Worm (Caenorhabditis elegans) whole organism, young adult: ENCODE data around the gene clec-239.
A peak's percentile ranks its signal among the peaks of the same experiment; 100 is the strongest.

ENCODE experiments used
- B0019.2 ChIP-seq: fragments of 200-800 bp; sonication (Bioruptor generic); conservative IDR thresholded peaks from 2 replicates; pipeline ENCODE4 v1.3.6; 2022; ENCODE audit warnings: missing genetic modification reagents, missing genetic modification characterization, missing compliant biosample characterization
- B0035.1 ChIP-seq: sonication (generic microtip); optimal IDR thresholded peaks from 2 replicates; lab custom pipeline; 2016; ENCODE audit warnings: missing genetic modification characterization, mild to moderate bottlenecking, missing compliant biosample characterization, missing genotype, missing genetic modification reagents
- D2030.7 ChIP-seq: fragments of 200-800 bp; sonication (Bioruptor generic); IDR thresholded peaks from 2 replicates; pipeline ENCODE4 v1.3.6; 2022; ENCODE audit warnings: missing genetic modification reagents, missing genetic modification characterization, missing compliant biosample characterization
- F10E7.11 ChIP-seq: sonication (generic microtip); optimal IDR thresholded peaks from 2 replicates; lab custom pipeline; 2017; ENCODE audit warnings: mild to moderate bottlenecking, missing genetic modification characterization, moderate library complexity, missing compliant biosample characterization
- F39B2.1 ChIP-seq: fragments of 200-800 bp; sonication (Bioruptor generic); IDR thresholded peaks from 2 replicates; pipeline ENCODE4 v1.3.6; 2022; ENCODE audit warnings: missing genetic modification reagents, missing genetic modification characterization, missing compliant biosample characterization
- F49E8.2 ChIP-seq: sonication (generic microtip); optimal IDR thresholded peaks from 3 replicates; lab custom pipeline; 2017; ENCODE audit warnings: missing genetic modification characterization, mild to moderate bottlenecking, missing compliant biosample characterization, antibody characterized with exemption, moderate library complexity; ENCODE audit not compliant: insufficient read depth
- F57C9.4 ChIP-seq: sonication (generic microtip); optimal IDR thresholded peaks from 2 replicates; lab custom pipeline; 2017; ENCODE audit warnings: mild to moderate bottlenecking, missing genetic modification characterization, missing compliant biosample characterization
- K11D2.4 ChIP-seq: fragments of 200-800 bp; sonication (Bioruptor generic); IDR thresholded peaks from 2 replicates; pipeline ENCODE4 v1.3.6; 2022; ENCODE audit warnings: missing genetic modification reagents, missing genetic modification characterization, missing compliant biosample characterization
- Y53F4B.3 ChIP-seq: fragments of 200-800 bp; sonication (Bioruptor generic); IDR thresholded peaks from 2 replicates; pipeline ENCODE4 v1.3.6; 2022; ENCODE audit warnings: missing genetic modification reagents, missing genetic modification characterization, missing compliant biosample characterization
- Y95B8A.8 ChIP-seq: fragments of 200-800 bp; sonication (Bioruptor generic); IDR thresholded peaks from 2 replicates; pipeline ENCODE4 v1.3.6; 2022; ENCODE audit warnings: missing genetic modification reagents, missing genetic modification characterization, missing compliant biosample characterization
- ama-1 ChIP-seq, 3 experiments: fragments of 150-350 bp in 1 of 3; sonication (generic microtip) in 2 of 3; optimal IDR thresholded peaks; 2 replicates each; lab custom pipeline; 2014 to 2018; ENCODE audit warnings: missing biosample characterization in 2 of 3, missing genetic modification characterization in 2 of 3, missing genetic modification reagents in 2 of 3
- aptf-3 ChIP-seq: fragments of 200-800 bp; sonication (Bioruptor generic); IDR thresholded peaks from 2 replicates; pipeline ENCODE4 v1.3.6; 2022; ENCODE audit warnings: missing genetic modification characterization, missing compliant biosample characterization
- attf-5 ChIP-seq: fragments of 200-800 bp; sonication (Bioruptor generic); optimal IDR thresholded peaks from 2 replicates; lab custom pipeline; 2018; ENCODE audit warnings: mild to moderate bottlenecking, missing genetic modification characterization, missing compliant biosample characterization
- cebp-1 ChIP-seq, 2 experiments: fragments of 200-800 bp in 1 of 2; sonication (Bioruptor generic) in 1 of 2; sonication (generic microtip) in 1 of 2; IDR thresholded peaks in 1 of 2; optimal IDR thresholded peaks in 1 of 2; 2 replicates each; pipeline versions ENCODE4 v1.3.6 to Lab custom; 2017 to 2022; ENCODE audit warnings: missing compliant biosample characterization in 2 of 2, missing genetic modification characterization in 2 of 2, mild to moderate bottlenecking in 1 of 2, missing genetic modification reagents in 1 of 2, moderate library complexity in 1 of 2
- chd-7 ChIP-seq: sonication (generic microtip); optimal IDR thresholded peaks from 2 replicates; lab custom pipeline; 2016; ENCODE audit warnings: mild to moderate bottlenecking, missing genetic modification characterization, moderate library complexity, missing compliant biosample characterization
- die-1 ChIP-seq: sonication (generic microtip); optimal IDR thresholded peaks from 2 replicates; lab custom pipeline; 2016; ENCODE audit warnings: missing genotype, mild to moderate bottlenecking, missing genetic modification characterization, missing compliant biosample characterization
- efl-1 ChIP-seq: fragments of 150-350 bp; optimal IDR thresholded peaks from 2 replicates; lab custom pipeline; 2014; ENCODE audit warnings: missing biosample characterization, missing genetic modification reagents, missing genetic modification characterization
- gei-17 ChIP-seq: fragments of 200-800 bp; sonication (Bioruptor generic); optimal IDR thresholded peaks from 2 replicates; lab custom pipeline; 2018; ENCODE audit warnings: mild to moderate bottlenecking, missing genetic modification characterization, missing compliant biosample characterization
- hmg-1.2 ChIP-seq: fragments of 200-800 bp; sonication (Bioruptor generic); IDR thresholded peaks from 2 replicates; pipeline ENCODE4 v1.3.6; 2022; ENCODE audit warnings: missing genetic modification reagents, missing genetic modification characterization, missing compliant biosample characterization
- hrde-1 ChIP-seq: sonication (generic microtip); optimal IDR thresholded peaks from 2 replicates; lab custom pipeline; 2016; ENCODE audit warnings: missing genetic modification characterization, mild to moderate bottlenecking, missing compliant biosample characterization, moderate library complexity, missing genotype, missing genetic modification reagents, borderline replicate concordance
- let-526 ChIP-seq: fragments of 200-800 bp; sonication (Bioruptor generic); IDR thresholded peaks from 2 replicates; pipeline ENCODE4 v1.3.6; 2022; ENCODE audit warnings: missing genetic modification reagents, missing genetic modification characterization, missing compliant biosample characterization
- let-607 ChIP-seq, 2 experiments: fragments of 200-800 bp in 1 of 2; sonication (Bioruptor generic) in 1 of 2; sonication (generic microtip) in 1 of 2; optimal IDR thresholded peaks; 2 replicates each; lab custom pipeline; 2016 to 2018; ENCODE audit warnings: mild to moderate bottlenecking in 2 of 2, missing compliant biosample characterization in 2 of 2, missing genetic modification characterization in 2 of 2, moderate library complexity in 2 of 2, missing genotype in 1 of 2
- lin-35 ChIP-seq, 3 experiments: fragments of 150-350 bp in 2 of 3; sonication (generic microtip) in 1 of 3; optimal IDR thresholded peaks; 2 replicates each; lab custom pipeline; 2014 to 2018; ENCODE audit warnings: missing biosample characterization in 3 of 3, missing genetic modification characterization in 3 of 3, missing genetic modification reagents in 3 of 3
- lin-54 ChIP-seq: fragments of 200-800 bp; sonication (Bioruptor generic); optimal IDR thresholded peaks from 2 replicates; lab custom pipeline; 2018; ENCODE audit warnings: mild to moderate bottlenecking, missing genetic modification characterization, missing compliant biosample characterization
- madf-10 ChIP-seq: sonication (generic microtip); optimal IDR thresholded peaks from 2 replicates; lab custom pipeline; 2016; ENCODE audit warnings: mild to moderate bottlenecking, missing genetic modification characterization, missing compliant biosample characterization
- mcd-1 ChIP-seq: fragments of 200-800 bp; sonication (Bioruptor generic); IDR thresholded peaks from 2 replicates; pipeline ENCODE4 v1.3.6; 2022; ENCODE audit warnings: missing genetic modification reagents, missing genetic modification characterization, missing compliant biosample characterization
- nfya-2 ChIP-seq: fragments of 200-800 bp; sonication (Bioruptor generic); IDR thresholded peaks from 2 replicates; pipeline ENCODE4 v1.3.6; 2022; ENCODE audit warnings: missing genetic modification reagents, missing genetic modification characterization, missing compliant biosample characterization
- nhr-80 ChIP-seq: sonication (generic microtip); optimal IDR thresholded peaks from 2 replicates; lab custom pipeline; 2016; ENCODE audit warnings: missing genetic modification characterization, missing compliant biosample characterization
- snpc-3.4 ChIP-seq: sonication (generic microtip); optimal IDR thresholded peaks from 2 replicates; lab custom pipeline; 2017; ENCODE audit warnings: missing genetic modification characterization, mild to moderate bottlenecking, missing compliant biosample characterization, antibody characterized with exemption, moderate library complexity, missing genotype, missing genetic modification reagents
- tbp1 ChIP-seq: fragments of 200-800 bp; sonication (Bioruptor generic); optimal IDR thresholded peaks from 2 replicates; lab custom pipeline; 2018; ENCODE audit warnings: mild to moderate bottlenecking, missing genetic modification characterization, missing compliant biosample characterization
- unc-130 ChIP-seq: sonication (generic microtip); optimal IDR thresholded peaks from 2 replicates; lab custom pipeline; 2016; ENCODE audit warnings: missing genetic modification reagents, missing genetic modification characterization, missing compliant biosample characterization
- ztf-6 ChIP-seq: fragments of 200-800 bp; sonication (Bioruptor generic); IDR thresholded peaks from 2 replicates; pipeline ENCODE4 v1.3.6; 2022; ENCODE audit warnings: missing genetic modification reagents, missing genetic modification characterization, missing compliant biosample characterization

clec-239 gene

DNA sequence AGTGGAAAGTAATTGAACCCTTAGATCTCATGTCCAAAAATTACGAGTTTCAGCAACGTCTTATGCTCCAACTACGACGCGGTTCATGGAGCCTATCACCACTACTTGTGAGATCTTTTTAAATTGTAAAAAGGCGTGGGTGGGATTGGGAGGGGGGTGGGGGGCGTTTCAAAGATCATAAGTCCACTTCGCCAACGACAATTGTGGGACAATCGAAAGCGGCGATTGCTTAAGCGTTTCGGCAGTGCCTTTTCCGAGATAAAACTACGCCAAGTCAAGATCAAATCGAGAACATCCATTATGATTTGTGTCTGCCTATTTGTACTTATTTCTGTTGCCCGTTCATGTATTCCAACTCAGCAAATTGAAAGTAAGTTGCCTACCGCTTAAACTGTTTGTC is at the start of gene clec-239:
TSS of gene clec-239 (plus strand) at position 301 of the 400 bp plus-strand sequence.
- no peak for TF ChIP-seq B0019.2 (GFP tag; lab: Robert Waterston, UW)
- no peak for TF ChIP-seq ama-1 (optimal IDR thresholded peaks at IDR 0.05; lab: Kevin White, UChicago)
- TF ChIP-seq ama-1 (GFP tag; optimal IDR thresholded peaks at IDR 0.05; lab: Kevin White, UChicago) = no peak
- TF ChIP-seq lin-35 (GFP tag; optimal IDR thresholded peaks at IDR 0.05; lab: Kevin White, UChicago) = no peak
- no peak for TF ChIP-seq Y95B8A.8 (GFP tag; lab: Robert Waterston, UW)
- no peak for TF ChIP-seq mcd-1 (GFP tag; lab: Robert Waterston, UW)

DNA sequence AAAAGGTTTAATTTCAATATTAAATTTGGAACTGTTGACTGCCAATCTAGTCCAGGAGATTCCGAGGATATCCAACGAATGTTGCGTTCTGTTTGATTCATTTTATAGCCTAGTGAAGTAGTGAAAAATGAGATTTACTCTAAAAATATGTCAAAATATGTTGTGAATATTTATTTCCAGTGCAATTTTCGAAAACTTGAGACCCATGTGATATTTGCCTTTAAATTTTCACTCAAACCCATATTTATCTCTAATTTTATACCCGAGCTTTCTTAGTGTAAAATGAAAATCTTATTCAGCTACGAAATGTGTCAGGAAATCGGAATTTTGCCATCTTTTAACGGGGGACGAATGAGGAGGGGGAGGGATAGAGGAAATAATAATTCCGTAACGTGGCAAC is 46.5 kb upstream of the clec-239 start, which contains the start of gene F09C6.16:
TSS of gene F09C6.16 (minus strand) at position 101 of the 400 bp plus-strand sequence.
- TF ChIP-seq hrde-1 (no peak), snpc-3.4 (tag; lab: Kevin White, UChicago) (no peak), cebp-1 (GFP tag; IDR thresholded peaks at IDR 0.05; lab: Robert Waterston, UW) (no peak), cebp-1 (tag; optimal IDR thresholded peaks at IDR 0.05; lab: Kevin White, UChicago) (no peak), F39B2.1 (no peak), unc-130 (GFP tag; lab: Kevin White, UChicago) (no peak), K11D2.4 (GFP tag; lab: Robert Waterston, UW) (no peak), D2030.7 (no peak), B0035.1 (no peak), gei-17 (GFP tag; lab: Kevin White, UChicago) (no peak), lin-54 (GFP tag; lab: Kevin White, UChicago) (no peak), die-1 (tag; lab: Kevin White, UChicago) (no peak)

DNA sequence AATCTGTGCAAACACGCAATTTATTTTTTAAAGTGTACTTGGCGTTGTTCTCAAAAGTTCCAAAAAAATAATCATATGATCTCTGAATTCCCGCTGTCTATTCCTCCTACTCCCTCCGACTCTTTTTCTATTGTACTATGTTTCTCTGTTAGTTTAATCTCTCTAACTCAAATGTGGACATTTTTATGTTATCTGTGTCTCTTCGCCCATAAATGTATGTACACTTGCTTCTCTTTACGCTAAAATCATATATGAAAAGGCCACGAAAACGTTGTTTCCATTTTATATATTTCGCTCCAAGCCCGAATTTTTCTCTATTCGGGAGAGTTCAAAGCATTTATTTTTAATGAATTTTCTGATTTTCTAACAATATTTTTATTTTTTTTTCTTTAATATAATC is 45.5 kb upstream of the clec-239 start:
- TF ChIP-seq chd-7 (tag; lab: Kevin White, UChicago) = no peak
- peak; percentile 12; the same call in 1 of the 2 replicates for TF ChIP-seq hmg-1.2 (GFP tag; lab: Robert Waterston, UW)

DNA sequence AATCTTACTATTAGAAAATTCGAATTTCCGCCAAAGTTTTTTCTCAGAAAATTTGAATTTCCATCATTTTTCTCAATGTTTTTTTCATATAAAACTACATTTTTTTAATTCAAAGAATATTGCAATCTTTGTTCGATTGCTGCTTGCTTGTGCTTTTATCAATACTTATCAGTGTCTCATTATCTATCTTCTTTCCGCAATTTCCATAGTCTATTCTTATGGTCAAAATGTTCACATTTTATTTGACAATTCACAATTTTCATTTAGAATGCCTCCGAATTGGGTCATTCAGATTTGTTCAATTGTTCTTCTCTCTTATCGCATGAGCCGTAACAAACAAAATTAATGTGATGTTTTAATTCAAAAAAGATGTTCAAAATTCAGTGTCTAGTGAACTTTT is 45.0 kb upstream of the clec-239 start:
- TF ChIP-seq nhr-80 (tag; lab: Kevin White, UChicago) = peak; percentile 36
- TF ChIP-seq F10E7.11 (tag; lab: Kevin White, UChicago) = no peak

ce11 chrV:16911934-16912333 is 44.4 kb upstream of the clec-239 start, which contains the start of gene nhr-116:
nhr-116 (plus strand) TSS chrV:16912234.
- TF ChIP-seq hmg-1.2 (GFP tag; lab: Robert Waterston, UW) (no peak), Y53F4B.3 (no peak), ztf-6 (no peak), F10E7.11 (tag; lab: Kevin White, UChicago) (no peak), F57C9.4 (no peak), aptf-3 (GFP tag; lab: Robert Waterston, UW) (no peak), B0019.2 (GFP tag; lab: Robert Waterston, UW) (no peak), die-1 (tag; lab: Kevin White, UChicago) (no peak), efl-1 (GFP tag; lab: Kevin White, UChicago) (no peak), nfya-2 (GFP tag; lab: Robert Waterston, UW) (no peak), madf-10 (tag; lab: Kevin White, UChicago) (no peak), let-526 (GFP tag; lab: Robert Waterston, UW) (no peak), attf-5 (GFP tag; lab: Kevin White, UChicago) (no peak), tbp1 (no peak), let-607 (tag; optimal IDR thresholded peaks at IDR 0.05; lab: Kevin White, UChicago) (no peak), F49E8.2 (tag; lab: Kevin White, UChicago) (no peak)
